Worm (Caenorhabditis elegans) whole organism, L1 larva: Measurements from ENCODE around the gene F18A12.2.

ENCODE experiments used
- C16A3.4 ChIP-seq: fragments of 150-350 bp; optimal IDR thresholded peaks from 2 replicates; lab custom pipeline; 2014; ENCODE audit warnings: missing biosample characterization, missing genetic modification characterization
- C34B4.2 ChIP-seq: sonication (generic microtip); optimal IDR thresholded peaks from 2 replicates; lab custom pipeline; 2017; ENCODE audit warnings: mild to moderate bottlenecking, missing genetic modification characterization, missing compliant biosample characterization
- Y116A8C.19 ChIP-seq: sonication (generic microtip); optimal IDR thresholded peaks from 2 replicates; lab custom pipeline; 2016; ENCODE audit warnings: missing compliant biosample characterization, missing genetic modification characterization, borderline replicate concordance
- aly-2 ChIP-seq: fragments of 150-350 bp; optimal IDR thresholded peaks from 2 replicates; lab custom pipeline; 2014; ENCODE audit warnings: missing biosample characterization, missing genetic modification characterization
- blmp-1 ChIP-seq: fragments of 150-350 bp; optimal IDR thresholded peaks from 2 replicates; lab custom pipeline; 2014; ENCODE audit warnings: missing biosample characterization, missing genetic modification characterization
- ceh-88 ChIP-seq: fragments of 200-800 bp; sonication (Bioruptor generic); IDR thresholded peaks from 2 replicates; pipeline ENCODE4 v1.3.6; 2022; ENCODE audit warnings: missing genetic modification characterization, missing compliant biosample characterization
- dpl-1 ChIP-seq, 3 experiments: fragments of 150-350 bp in 2 of 3; sonication (generic microtip) in 1 of 3; optimal IDR thresholded peaks; 2 replicates each; lab custom pipeline; 2014 to 2017; ENCODE audit warnings: missing biosample characterization in 3 of 3, missing genetic modification characterization in 3 of 3, missing genetic modification reagents in 3 of 3
- dsc-1 ChIP-seq: sonication (generic microtip); optimal IDR thresholded peaks from 2 replicates; lab custom pipeline; 2016; ENCODE audit warnings: mild to moderate bottlenecking, missing genetic modification characterization, missing compliant biosample characterization
- egl-13 ChIP-seq: sonication (generic microtip); optimal IDR thresholded peaks from 2 replicates; lab custom pipeline; 2016; ENCODE audit warnings: missing genotype, missing genetic modification reagents, missing genetic modification characterization, missing compliant biosample characterization
- egl-27 ChIP-seq, 2 experiments: fragments of 150-350 bp in 1 of 2; sonication (generic microtip); optimal IDR thresholded peaks; 3 replicates each; lab custom pipeline; 2017 to 2018; ENCODE audit warnings: missing biosample characterization in 2 of 2, missing genetic modification characterization in 2 of 2, missing genetic modification reagents in 2 of 2
- elt-3 ChIP-seq, 6 experiments: fragments of 150-350 bp in 1 of 6; sonication (generic microtip); optimal IDR thresholded peaks; 2 replicates each; lab custom pipeline; 2017 to 2018; ENCODE audit warnings: missing biosample characterization in 6 of 6, missing genetic modification characterization in 6 of 6, inconsistent platforms in 1 of 6
- ets-5 ChIP-seq: fragments of 200-800 bp; sonication (Bioruptor generic); IDR thresholded peaks from 2 replicates; pipeline ENCODE4 v1.3.6; 2022; ENCODE audit warnings: missing genetic modification characterization, missing compliant biosample characterization
- fkh-10 ChIP-seq: sonication (generic microtip); optimal IDR thresholded peaks from 2 replicates; lab custom pipeline; 2017; ENCODE audit warnings: missing biosample characterization, missing genetic modification reagents, missing genetic modification characterization
- fos-1 ChIP-seq: fragments of 150-350 bp; optimal IDR thresholded peaks from 2 replicates; lab custom pipeline; 2014; ENCODE audit warnings: missing biosample characterization, missing genetic modification characterization
- hlh-4 ChIP-seq: sonication (generic microtip); optimal IDR thresholded peaks from 2 replicates; lab custom pipeline; 2016; ENCODE audit warnings: mild to moderate bottlenecking, missing genetic modification characterization, missing compliant biosample characterization
- isw-1 ChIP-seq: fragments of 200-800 bp; sonication (Bioruptor generic); IDR thresholded peaks from 2 replicates; pipeline ENCODE4 v1.3.6; 2022; ENCODE audit warnings: missing genetic modification characterization, missing compliant biosample characterization
- jun-1 ChIP-seq: fragments of 150-350 bp; optimal IDR thresholded peaks from 2 replicates; lab custom pipeline; 2014; ENCODE audit warnings: missing biosample characterization, missing genetic modification reagents, missing genetic modification characterization
- lin-14 ChIP-seq: fragments of 200-800 bp; sonication (Bioruptor generic); optimal IDR thresholded peaks from 2 replicates; lab custom pipeline; 2018; ENCODE audit warnings: mild to moderate bottlenecking, missing genetic modification characterization, moderate library complexity, missing compliant biosample characterization
- lir-3 ChIP-seq: sonication (generic microtip); optimal IDR thresholded peaks from 2 replicates; lab custom pipeline; 2016; ENCODE audit warnings: mild to moderate bottlenecking, missing genetic modification characterization, moderate library complexity, missing compliant biosample characterization; ENCODE audit not compliant: poor library complexity
- mef-2 ChIP-seq: fragments of 150-350 bp; optimal IDR thresholded peaks from 2 replicates; lab custom pipeline; 2014; ENCODE audit warnings: missing biosample characterization, missing genetic modification characterization
- mep-1 ChIP-seq: fragments of 150-350 bp; optimal IDR thresholded peaks from 2 replicates; lab custom pipeline; 2014; ENCODE audit warnings: missing biosample characterization, missing genetic modification characterization
- nhr-11 ChIP-seq: fragments of 150-350 bp; optimal IDR thresholded peaks from 2 replicates; lab custom pipeline; 2014; ENCODE audit warnings: missing biosample characterization, missing genetic modification characterization
- nhr-19 ChIP-seq: fragments of 200-800 bp; sonication (Bioruptor generic); conservative IDR thresholded peaks from 2 replicates; pipeline ENCODE4 v1.3.6; 2022; ENCODE audit warnings: missing genetic modification characterization, missing compliant biosample characterization
- nhr-20 ChIP-seq: sonication (generic microtip); optimal IDR thresholded peaks from 2 replicates; lab custom pipeline; 2016; ENCODE audit warnings: mild to moderate bottlenecking, missing genetic modification characterization, missing compliant biosample characterization
- nhr-71 ChIP-seq: sonication (generic microtip); optimal IDR thresholded peaks from 2 replicates; lab custom pipeline; 2016; ENCODE audit warnings: mild to moderate bottlenecking, missing genetic modification characterization, moderate library complexity, missing compliant biosample characterization
- nhr-77 ChIP-seq: fragments of 150-350 bp; optimal IDR thresholded peaks from 2 replicates; lab custom pipeline; 2014; ENCODE audit warnings: missing biosample characterization, missing genetic modification characterization
- nhr-84 ChIP-seq: sonication (generic microtip); optimal IDR thresholded peaks from 2 replicates; lab custom pipeline; 2017; ENCODE audit warnings: missing biosample characterization, missing genetic modification characterization
- nhr-85 ChIP-seq: sonication (generic microtip); peaks from one replicate; lab custom pipeline; 2016; ENCODE audit warnings: missing genetic modification characterization, inconsistent platforms, missing compliant biosample characterization
- nhr-90 ChIP-seq: sonication (generic microtip); optimal IDR thresholded peaks from 2 replicates; lab custom pipeline; 2016; ENCODE audit warnings: mild to moderate bottlenecking, missing genetic modification characterization, missing compliant biosample characterization; ENCODE audit not compliant: poor library complexity
- pax-3 ChIP-seq: fragments of 200-800 bp; sonication (Bioruptor generic); optimal IDR thresholded peaks from 2 replicates; lab custom pipeline; 2018; ENCODE audit warnings: mild to moderate bottlenecking, missing genetic modification characterization, moderate library complexity, missing compliant biosample characterization
- pqm-1 ChIP-seq: sonication (generic microtip); optimal IDR thresholded peaks from 3 replicates; lab custom pipeline; 2017; ENCODE audit warnings: missing biosample characterization, missing genetic modification characterization
- snpc-4 ChIP-seq: fragments of 150-350 bp; optimal IDR thresholded peaks from 2 replicates; lab custom pipeline; 2014; ENCODE audit warnings: missing biosample characterization, missing genetic modification characterization
- sox-4 ChIP-seq: sonication (generic microtip); optimal IDR thresholded peaks from 2 replicates; lab custom pipeline; 2016; ENCODE audit warnings: missing genetic modification characterization, missing compliant biosample characterization
- sup-37 ChIP-seq: fragments of 200-800 bp; sonication (Bioruptor generic); optimal IDR thresholded peaks from 2 replicates; lab custom pipeline; 2018; ENCODE audit warnings: mild to moderate bottlenecking, missing genetic modification characterization, missing compliant biosample characterization
- swsn-7 ChIP-seq: sonication (generic microtip); optimal IDR thresholded peaks from 2 replicates; lab custom pipeline; 2016; ENCODE audit warnings: missing genetic modification characterization, missing compliant biosample characterization
- tlp-1 ChIP-seq: fragments of 150-350 bp; optimal IDR thresholded peaks from 2 replicates; lab custom pipeline; 2014; ENCODE audit warnings: missing biosample characterization, missing genetic modification characterization
- unc-30 ChIP-seq: sonication (generic microtip); optimal IDR thresholded peaks from 2 replicates; lab custom pipeline; 2017; ENCODE audit warnings: missing biosample characterization, missing genetic modification characterization
- unc-86 ChIP-seq: sonication (generic microtip); optimal IDR thresholded peaks from 2 replicates; lab custom pipeline; 2016; ENCODE audit warnings: missing genetic modification characterization, missing compliant biosample characterization
- unc-98 ChIP-seq: fragments of 200-800 bp; sonication (Bioruptor generic); IDR thresholded peaks from 2 replicates; pipeline ENCODE4 v1.3.6; 2022; ENCODE audit warnings: missing genetic modification characterization, missing compliant biosample characterization
- vab-15 ChIP-seq: sonication (generic microtip); optimal IDR thresholded peaks from 2 replicates; lab custom pipeline; 2017; ENCODE audit warnings: missing genotype, mild to moderate bottlenecking, missing genetic modification characterization, missing compliant biosample characterization
- xbp-1 ChIP-seq: sonication (generic microtip); optimal IDR thresholded peaks from 2 replicates; lab custom pipeline; 2016; ENCODE audit warnings: missing genetic modification characterization, missing compliant biosample characterization
- zag-1 ChIP-seq: fragments of 150-350 bp; optimal IDR thresholded peaks from 2 replicates; lab custom pipeline; 2014; ENCODE audit warnings: missing biosample characterization, missing genetic modification characterization
- zip-4 ChIP-seq: fragments of 200-800 bp; sonication (Bioruptor generic); optimal IDR thresholded peaks from 2 replicates; lab custom pipeline; 2018; ENCODE audit warnings: mild to moderate bottlenecking, missing genetic modification characterization, moderate library complexity, missing compliant biosample characterization
- ztf-11 ChIP-seq, 2 experiments: sonication (generic microtip); optimal IDR thresholded peaks; 2 replicates each; lab custom pipeline; 2016 to 2017; ENCODE audit warnings: missing genetic modification characterization in 2 of 2, missing biosample characterization in 1 of 2, missing compliant biosample characterization in 1 of 2

Gene F18A12.2

DNA sequence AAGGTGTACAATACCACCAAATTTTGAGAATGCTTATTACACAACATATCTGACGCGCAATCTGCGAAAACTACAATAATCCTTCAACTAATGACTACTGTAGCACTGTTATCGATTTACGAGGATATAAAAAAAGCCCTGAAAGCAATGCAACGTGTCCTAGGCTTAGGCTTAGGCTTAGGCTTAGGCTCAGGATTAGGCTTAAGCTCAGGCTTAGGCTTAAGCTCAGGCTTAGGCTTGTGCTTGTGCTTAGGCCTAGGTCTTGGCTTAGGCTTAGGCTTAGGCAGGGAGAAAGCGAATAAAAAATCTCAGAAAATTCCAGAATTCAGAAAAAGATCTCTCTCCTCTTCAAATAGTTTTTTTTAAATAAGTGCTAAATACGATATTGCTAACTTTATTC, 44.5 kb downstream of the F18A12.2 start:
- TF ChIP-seq hlh-4 (no peak), mef-2 (no peak), snpc-4 (tag; lab: Kevin White, UChicago) (no peak), egl-27 (tag; optimal IDR thresholded peaks at IDR 0.05; lab: Kevin White, UChicago) (no peak), pax-3 (tag; lab: Kevin White, UChicago) (no peak), C34B4.2 (tag; lab: Kevin White, UChicago) (no peak), egl-13 (tag; lab: Kevin White, UChicago) (no peak), tlp-1 (tag; lab: Kevin White, UChicago) (no peak), nhr-77 (tag; lab: Kevin White, UChicago) (no peak), dsc-1 (tag; lab: Kevin White, UChicago) (no peak), sox-4 (no peak), unc-86 (tag; lab: Kevin White, UChicago) (no peak), unc-98 (no peak), lin-14 (GFP tag; lab: Kevin White, UChicago) (no peak), ceh-88 (GFP tag; lab: Robert Waterston, UW) (no peak)

DNA sequence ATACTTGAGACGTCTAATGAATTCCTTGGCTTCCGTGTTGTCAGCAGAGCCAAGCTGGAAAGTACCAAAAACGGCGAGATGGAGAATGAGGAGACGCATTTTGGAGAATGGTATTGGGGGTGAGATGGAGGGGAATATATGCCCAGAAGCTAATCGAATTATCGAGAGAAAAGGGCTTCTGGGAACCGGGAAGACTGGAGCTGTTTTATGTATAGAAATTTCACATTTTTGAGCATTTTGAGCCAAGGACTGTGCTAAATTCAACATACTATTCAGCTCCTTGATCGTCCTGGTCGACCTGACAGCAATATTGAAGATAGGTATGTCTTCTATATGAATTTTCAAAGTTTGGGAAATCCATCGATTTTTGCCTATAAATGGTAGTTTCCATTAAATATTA, 45.4 kb downstream of the F18A12.2 start, which contains the start of gene C16C8.7:
Gene C16C8.7 (minus strand): TSS at position 101 of the 400 bp plus-strand sequence.
- TF ChIP-seq fos-1 = no peak
- no peak for TF ChIP-seq pqm-1
- TF ChIP-seq nhr-90 (tag; lab: Kevin White, UChicago) = no peak
- no peak for TF ChIP-seq C16A3.4
- TF ChIP-seq tlp-1 (tag; lab: Kevin White, UChicago) = no peak
- TF ChIP-seq ztf-11 (tag; optimal IDR thresholded peaks at IDR 0.05; lab: Kevin White, UChicago) = no peak
- TF ChIP-seq nhr-71 (tag; lab: Kevin White, UChicago) = no peak
- TF ChIP-seq unc-98 = no peak

DNA sequence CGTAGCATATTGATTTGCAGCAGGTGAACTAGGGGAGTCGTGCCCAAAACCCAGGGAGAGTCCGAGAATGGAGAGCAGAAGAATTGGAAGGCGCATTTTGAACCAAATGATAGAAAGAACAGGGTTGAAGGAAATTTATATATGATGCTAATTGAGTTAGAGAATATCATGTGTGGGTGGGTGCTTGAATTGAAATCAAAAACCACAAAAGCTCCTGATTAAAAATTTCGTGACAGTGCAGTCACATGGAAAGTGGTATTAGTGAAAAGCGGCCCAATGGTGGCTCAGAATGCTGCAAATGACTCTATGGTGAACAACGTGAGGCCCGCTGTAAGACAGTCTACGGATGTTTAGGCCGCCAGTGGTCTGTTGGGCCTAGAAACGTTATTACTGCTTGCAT, 46.9 kb downstream of the F18A12.2 start, which contains the start of gene C16C8.8:
Gene C16C8.8 (minus strand): TSS at position 101 of the 400 bp plus-strand sequence.
- no peak for TF ChIP-seq snpc-4 (tag; lab: Kevin White, UChicago)
- TF ChIP-seq zip-4 (GFP tag; lab: Kevin White, UChicago) = no peak
- no peak for TF ChIP-seq hlh-4
- TF ChIP-seq Y116A8C.19 (tag; lab: Kevin White, UChicago) = no peak
- TF ChIP-seq fkh-10 (GFP tag; lab: Kevin White, UChicago) = no peak
- no peak for TF ChIP-seq ets-5
- TF ChIP-seq nhr-90 (tag; lab: Kevin White, UChicago) = no peak
- no peak for TF ChIP-seq nhr-20 (tag; lab: Kevin White, UChicago)
- TF ChIP-seq blmp-1 = no peak
- TF ChIP-seq unc-86 (tag; lab: Kevin White, UChicago) = no peak
- no peak for TF ChIP-seq xbp-1
- no peak for TF ChIP-seq nhr-85 (tag; lab: Kevin White, UChicago)
- TF ChIP-seq mep-1 = no peak
- TF ChIP-seq sup-37 = no peak
- no peak for TF ChIP-seq elt-3 (tag; optimal IDR thresholded peaks at IDR 0.05; lab: Kevin White, UChicago)
- TF ChIP-seq jun-1 = no peak
- TF ChIP-seq swsn-7 = no peak
- no peak for TF ChIP-seq vab-15 (tag; lab: Kevin White, UChicago)
- no peak for TF ChIP-seq egl-27 (tag; optimal IDR thresholded peaks at IDR 0.05; lab: Kevin White, UChicago)

DNA sequence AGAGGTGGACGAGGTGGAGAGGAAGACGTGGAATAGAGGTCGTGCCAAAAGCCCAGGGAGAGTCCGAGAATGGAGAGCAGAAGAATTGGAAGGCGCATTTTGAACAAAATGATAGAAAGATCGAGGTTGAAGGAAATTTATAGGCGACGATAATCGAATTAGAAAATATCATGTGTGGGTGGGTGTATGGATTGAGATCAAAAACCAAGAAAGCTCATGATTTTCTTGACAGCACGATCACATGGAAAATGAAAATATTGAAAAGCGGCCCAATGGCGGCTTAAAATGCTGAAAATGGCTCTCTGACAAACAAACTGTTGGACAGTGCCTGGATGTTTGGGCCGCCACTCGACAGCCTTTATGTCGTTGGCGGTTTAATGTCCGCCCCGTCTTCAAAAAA, 48.4 kb downstream of the F18A12.2 start, which contains the start of gene C16C8.9:
Gene C16C8.9 (minus strand): TSS at position 101 of the 400 bp plus-strand sequence.
- TF ChIP-seq hlh-4 (no peak), egl-13 (tag; lab: Kevin White, UChicago) (no peak), isw-1 (GFP tag; lab: Robert Waterston, UW) (no peak), dpl-1 (GFP tag; optimal IDR thresholded peaks at IDR 0.05; lab: Kevin White, UChicago) (no peak), nhr-11 (tag; lab: Kevin White, UChicago) (no peak), mef-2 (no peak), tlp-1 (tag; lab: Kevin White, UChicago) (no peak), nhr-84 (tag; lab: Kevin White, UChicago) (no peak), unc-98 (no peak), nhr-90 (tag; lab: Kevin White, UChicago) (no peak), pqm-1 (no peak), aly-2 (tag; lab: Kevin White, UChicago) (no peak), lir-3 (tag; lab: Kevin White, UChicago) (no peak), zag-1 (no peak), C16A3.4 (no peak), unc-30 (tag; lab: Kevin White, UChicago) (no peak), nhr-19 (GFP tag; lab: Robert Waterston, UW) (no peak), ztf-11 (tag; optimal IDR thresholded peaks at IDR 0.05; lab: Kevin White, UChicago) (no peak), nhr-20 (tag; lab: Kevin White, UChicago) (no peak)
- TF ChIP-seq, all 84 proteins: peak for 0
